Fruit fly (Drosophila melanogaster): ENCODE results near the gene Ptp61F.

- TF ChIP-seq net (GFP tag; optimal IDR thresholded peaks at IDR 0.05), result no peak
- no peak for TF ChIP-seq CG6792 (GFP tag; optimal IDR thresholded peaks at IDR 0.05)
These were observed 149.5 kb downstream of the Ptp61F start for dm6 chr3L:1325626-1325937.
